Worm (Caenorhabditis elegans) whole organism, midembryonic: ENCODE measurements around the gene F09C8.2.

Experiments used
- T22C8.4 ChIP-seq: fragments of 200-800 bp; sonication (Bioruptor generic); IDR thresholded peaks from 2 replicates; pipeline ENCODE4 v1.3.6; 2022; ENCODE audit warnings: missing genetic modification characterization, missing compliant biosample characterization
- cog-1 ChIP-seq: sonication (generic microtip); optimal IDR thresholded peaks from 2 replicates; lab custom pipeline; 2016; ENCODE audit warnings: missing genetic modification characterization, missing compliant biosample characterization
- flt-1 ChIP-seq: fragments of 200-800 bp; sonication (Bioruptor generic); IDR thresholded peaks from 2 replicates; pipeline ENCODE4 v1.3.6; 2022; ENCODE audit warnings: missing genetic modification characterization, missing compliant biosample characterization
- klf-2 ChIP-seq: fragments of 200-800 bp; sonication (Bioruptor generic); conservative IDR thresholded peaks from 2 replicates; pipeline ENCODE4 v1.3.6; 2022; ENCODE audit warnings: missing genetic modification reagents, missing genetic modification characterization, missing compliant biosample characterization
- med-1 ChIP-seq: sonication (generic microtip); optimal IDR thresholded peaks from 2 replicates; lab custom pipeline; 2017; ENCODE audit warnings: missing genetic modification characterization, mild to moderate bottlenecking, missing compliant biosample characterization, antibody characterized with exemption, missing genetic modification reagents; ENCODE audit not compliant: insufficient read depth
- ref-1 ChIP-seq: fragments of 200-800 bp; sonication (Bioruptor generic); conservative IDR thresholded peaks from 2 replicates; pipeline ENCODE4 v1.3.6; 2022; ENCODE audit warnings: missing genetic modification reagents, missing genetic modification characterization, missing compliant biosample characterization
- tab-1 ChIP-seq: fragments of 200-800 bp; sonication (Bioruptor generic); IDR thresholded peaks from 2 replicates; pipeline ENCODE4 v1.3.6; 2022; ENCODE audit warnings: missing genetic modification characterization, missing compliant biosample characterization
- ztf-23 ChIP-seq: fragments of 200-800 bp; sonication (Bioruptor generic); IDR thresholded peaks from 2 replicates; pipeline ENCODE4 v1.3.6; 2022; ENCODE audit warnings: missing genetic modification reagents, missing genetic modification characterization, missing compliant biosample characterization
- ztf-29 ChIP-seq: fragments of 200-800 bp; sonication (Bioruptor generic); IDR thresholded peaks from 2 replicates; pipeline ENCODE4 v1.3.6; 2022; ENCODE audit warnings: missing genetic modification reagents, missing genetic modification characterization, missing compliant biosample characterization

ce11 chrX:16124794-16125193 is 22.0 kb downstream of the F09C8.2 start:
- TF ChIP-seq klf-2 (GFP tag; lab: Robert Waterston, UW) (no peak), ztf-29 (no peak), T22C8.4 (GFP tag; lab: Robert Waterston, UW) (no peak), flt-1 (GFP tag; lab: Robert Waterston, UW) (no peak), ref-1 (GFP tag; lab: Robert Waterston, UW) (no peak), cog-1 (tag; lab: Kevin White, UChicago) (no peak), tab-1 (GFP tag; lab: Robert Waterston, UW) (no peak), med-1 (no peak), ztf-23 (GFP tag; lab: Robert Waterston, UW) (no peak)
